Worm (Caenorhabditis elegans): ENCODE data around the gene Y38H6C.25.

Y38H6C.25 gene

DNA sequence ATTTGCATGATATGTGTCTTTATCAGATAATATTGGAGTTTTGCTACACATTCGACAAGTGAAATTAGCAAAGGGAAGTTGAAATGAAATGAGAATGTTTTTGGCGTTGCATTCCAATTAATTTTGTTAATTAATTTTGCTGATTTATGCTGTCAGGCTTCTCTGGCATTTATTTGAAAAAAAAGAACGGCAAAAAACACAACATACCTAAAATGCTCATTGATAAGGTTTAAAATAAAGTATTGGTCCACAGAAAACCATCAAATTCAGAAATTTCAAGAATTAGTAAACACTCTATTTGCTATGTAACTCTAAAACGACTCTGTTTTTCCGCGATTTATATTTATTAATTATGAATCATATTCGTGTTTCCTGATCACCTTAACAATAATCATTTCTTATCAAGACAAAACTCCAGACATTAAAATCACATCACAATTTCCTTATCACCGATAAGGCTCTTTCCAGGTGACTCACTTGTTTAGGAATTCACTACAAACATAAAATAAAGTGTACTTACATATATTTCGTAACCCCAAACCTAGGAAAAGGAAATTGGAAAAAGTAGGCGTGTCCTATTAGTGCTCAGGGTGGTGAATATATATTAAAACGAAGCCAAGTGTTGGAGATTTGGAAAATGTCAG lies 6.9 kb downstream of the Y38H6C.25 start, which contains the start of the genes srh-166 and Y38H6C.24:
srh-166 (minus strand) TSS at position 51 of the 644 bp plus-strand sequence.
Y38H6C.24 (plus strand) TSS at position 620 of the 644 bp plus-strand sequence.
- peak; percentile 36; the same call in 1 of the 2 replicates for TF ChIP-seq cebp-1 (GFP tag; IDR thresholded peaks at IDR 0.05)
- TF ChIP-seq cebp-1 (tag; optimal IDR thresholded peaks at IDR 0.05), result peak; percentile 70
- TF ChIP-seq ztf-18 (tag; optimal IDR thresholded peaks at IDR 0.05), result no peak

- TF ChIP-seq hlh-12 (tag; optimal IDR thresholded peaks at IDR 0.05) (no peak), ceh-27 (GFP tag; optimal IDR thresholded peaks at IDR 0.05) (no peak), Y67H2A.10 (GFP tag; conservative IDR thresholded peaks at IDR 0.05) (no peak), egrh-3 (GFP tag; IDR thresholded peaks at IDR 0.05) (no peak)
These were observed 8.5 kb downstream of the Y38H6C.25 start, which contains the start of gene Y38H6C.13 for ce11 chrV:20527493-20527892. Gene Y38H6C.13, plus strand, starts transcription at chrV:20527793.

ce11 chrV:20534072-20534471 lies 15.0 kb downstream of the Y38H6C.25 start, which contains the start of gene famh-161:
Gene famh-161, minus strand, starts transcription at chrV:20534172.
- no peak for TF ChIP-seq dpl-1 (GFP tag; optimal IDR thresholded peaks at IDR 0.05)
- no peak for TF ChIP-seq B0336.3 (GFP tag; IDR thresholded peaks at IDR 0.05)
- no peak for TF ChIP-seq lsy-27 (tag; optimal IDR thresholded peaks at IDR 0.05; ENCODE audit: borderline replicate concordance, insufficient read depth)
- TF ChIP-seq tlf-1 (GFP tag; optimal IDR thresholded peaks at IDR 0.05), result no peak
- TF ChIP-seq mel-28 (tag; optimal IDR thresholded peaks at IDR 0.05; ENCODE audit: borderline replicate concordance), result no peak
- TF ChIP-seq bed-1 (GFP tag; IDR thresholded peaks at IDR 0.05), result no peak
- TF ChIP-seq F39B2.1 (GFP tag; IDR thresholded peaks at IDR 0.05), result no peak
- TF ChIP-seq hmg-1.2 (GFP tag; IDR thresholded peaks at IDR 0.05), result no peak
- TF ChIP-seq die-1 (tag; optimal IDR thresholded peaks at IDR 0.05), result no peak

DNA sequence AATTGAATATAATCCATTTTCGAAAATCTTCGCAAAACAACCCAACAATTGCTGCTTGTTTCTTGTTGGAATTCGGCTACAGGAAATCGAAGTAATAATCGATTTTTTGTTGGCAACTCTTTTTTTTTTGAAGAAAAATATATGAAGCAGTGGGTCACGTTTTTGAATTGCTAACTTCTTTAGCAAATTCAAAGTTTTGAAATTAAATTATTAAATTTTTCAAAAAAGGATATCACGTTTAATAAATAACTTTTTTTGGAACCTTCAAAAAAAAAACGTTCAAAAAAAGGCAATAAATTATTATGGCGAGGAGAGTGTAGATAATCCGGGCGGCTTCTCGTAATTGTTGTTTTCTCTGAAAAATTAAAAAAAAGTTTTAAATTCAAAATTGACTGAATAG lies 17.2 kb downstream of the Y38H6C.25 start, which contains the start of gene Y38H6C.15:
Y38H6C.15 (minus strand) TSS at position 101 of the 400 bp plus-strand sequence.
- TF ChIP-seq F55B11.4 (tag; optimal IDR thresholded peaks at IDR 0.05; ENCODE audit: borderline replicate concordance, insufficient read depth) (no peak), F49E8.2 (tag; optimal IDR thresholded peaks at IDR 0.05; ENCODE audit: insufficient read depth) (no peak), lsy-27 (tag; optimal IDR thresholded peaks at IDR 0.05; ENCODE audit: borderline replicate concordance, insufficient read depth) (no peak), bed-2 (GFP tag; IDR thresholded peaks at IDR 0.05) (no peak), sptf-2 (GFP tag; optimal IDR thresholded peaks at IDR 0.05) (no peak), F57A8.1 (GFP tag; optimal IDR thresholded peaks at IDR 0.05) (no peak), Y95B8A.8 (GFP tag; IDR thresholded peaks at IDR 0.05) (no peak), K11D2.4 (GFP tag; IDR thresholded peaks at IDR 0.05) (no peak)

ce11 chrV:20539055-20539454 lies 20.0 kb downstream of the Y38H6C.25 start, which contains the start of gene Y38H6C.16:
Gene Y38H6C.16, minus strand, starts transcription at chrV:20539347.
- TF ChIP-seq nhr-120 (GFP tag; IDR thresholded peaks at IDR 0.05) (no peak), hmg-1.2 (GFP tag; IDR thresholded peaks at IDR 0.05) (peak; percentile 85), die-1 (tag; optimal IDR thresholded peaks at IDR 0.05) (no peak)

DNA sequence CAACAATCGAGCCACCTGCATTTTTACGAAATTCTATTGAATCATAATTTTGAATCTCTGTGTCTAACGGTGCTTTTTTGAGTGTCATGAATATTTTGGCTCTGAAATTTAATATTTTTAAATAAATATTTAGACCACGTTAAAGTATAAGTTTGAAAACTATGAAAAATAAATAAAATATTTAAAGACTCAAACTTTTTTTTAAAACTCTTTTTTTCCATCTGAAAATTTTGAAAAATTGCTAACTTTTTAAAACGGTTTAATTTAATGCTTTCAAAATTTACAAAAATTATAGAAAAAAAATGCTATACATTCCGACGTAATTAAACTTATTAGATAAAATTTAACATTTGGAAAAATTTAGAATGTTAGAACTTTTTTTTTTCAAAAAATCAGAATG lies 25.1 kb downstream of the Y38H6C.25 start, which contains the start of gene slc-36.3:
slc-36.3 (minus strand) TSS at position 101 of the 400 bp plus-strand sequence.
- no peak for TF ChIP-seq ets-4 (GFP tag; optimal IDR thresholded peaks at IDR 0.05)
- TF ChIP-seq sptf-2 (GFP tag; optimal IDR thresholded peaks at IDR 0.05), result no peak
- no peak for TF ChIP-seq C06A6.2 (GFP tag; conservative IDR thresholded peaks at IDR 0.05)
- TF ChIP-seq egl-18 (GFP tag; IDR thresholded peaks at IDR 0.05), result no peak
- TF ChIP-seq F10E7.11 (tag; optimal IDR thresholded peaks at IDR 0.05), result no peak
- TF ChIP-seq ceh-40 (GFP tag; IDR thresholded peaks at IDR 0.05), result no peak
- TF ChIP-seq dpl-1 (GFP tag; optimal IDR thresholded peaks at IDR 0.05), result no peak
- TF ChIP-seq ztf-26 (tag; optimal IDR thresholded peaks at IDR 0.05), result no peak

Data from whole organism, young adult.